Worm (Caenorhabditis elegans): ENCODE results near the gene F55C10.5.
A peak's percentile ranks its signal among the peaks of the same experiment; 100 is the strongest.

The F55C10.5 gene

DNA sequence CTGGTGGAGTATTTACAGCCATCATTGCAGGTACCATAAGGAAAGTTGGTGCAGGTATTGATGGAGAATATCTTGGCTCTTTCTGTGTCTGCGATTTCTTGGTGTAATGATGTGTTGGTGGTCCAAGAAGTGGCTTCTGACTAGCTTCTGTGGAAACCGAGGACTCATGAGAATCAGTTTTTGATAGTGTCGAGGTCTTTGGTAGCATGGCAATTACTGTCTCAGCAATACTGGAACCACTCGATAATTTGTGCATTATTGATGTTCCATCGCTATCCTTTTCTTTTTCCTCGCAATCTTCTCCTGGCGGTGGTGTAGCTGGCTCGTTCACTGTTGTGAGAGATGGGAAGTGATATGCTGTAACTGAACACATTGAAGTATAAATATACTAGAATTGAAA is 19.3 kb upstream of the F55C10.5 start:
- TF ChIP-seq aly-2 (tag; optimal IDR thresholded peaks at IDR 0.05), result no peak
- no peak for TF ChIP-seq ama-1 (optimal IDR thresholded peaks at IDR 0.05)
- no peak for TF ChIP-seq nfya-1 (tag; optimal IDR thresholded peaks at IDR 0.05; ENCODE audit: insufficient read depth)
- no peak for TF ChIP-seq nhr-11 (tag; optimal IDR thresholded peaks at IDR 0.05)
- TF ChIP-seq unc-62 (GFP tag; optimal IDR thresholded peaks at IDR 0.05), result no peak
- no peak for TF ChIP-seq ceh-28 (tag; optimal IDR thresholded peaks at IDR 0.05)
- no peak for TF ChIP-seq fkh-10 (GFP tag; optimal IDR thresholded peaks at IDR 0.05)
- no peak for TF ChIP-seq egl-27 (tag; optimal IDR thresholded peaks at IDR 0.05)
- no peak for TF ChIP-seq ztf-4 (tag; optimal IDR thresholded peaks at IDR 0.05)
- no peak for TF ChIP-seq nhr-28 (tag; optimal IDR thresholded peaks at IDR 0.05)
- no peak for TF ChIP-seq ceh-9 (tag; optimal IDR thresholded peaks at IDR 0.05)
- TF ChIP-seq nhr-12 (tag; optimal IDR thresholded peaks at IDR 0.05), result no peak
- TF ChIP-seq ZK546.5 (tag; optimal IDR thresholded peaks at IDR 0.05), result no peak
- TF ChIP-seq zag-1 (tag; optimal IDR thresholded peaks at IDR 0.05), result no peak

DNA sequence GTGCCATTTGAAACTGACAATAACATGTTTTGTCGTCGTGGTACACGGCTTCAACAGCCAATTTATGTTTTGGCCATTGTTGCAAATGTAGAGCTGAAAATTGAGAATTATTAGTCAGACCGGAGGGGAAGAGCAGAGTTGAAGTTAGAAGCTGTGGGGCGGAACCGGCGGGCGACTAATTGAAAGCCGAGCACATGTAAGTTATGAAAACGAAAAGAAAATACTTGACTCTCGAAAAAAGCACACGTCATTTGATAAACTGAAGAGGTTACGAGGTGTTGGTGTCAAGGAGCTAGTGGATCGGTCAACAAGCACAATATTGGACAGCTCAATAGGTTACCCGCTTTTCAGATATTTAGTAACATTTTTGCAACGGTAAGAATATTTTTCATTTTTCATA is 16.8 kb upstream of the F55C10.5 start, which contains the start of gene dop-5:
TSS of gene dop-5 (minus strand) at position 101 of the 400 bp plus-strand sequence.
- TF ChIP-seq fkh-2 (tag; optimal IDR thresholded peaks at IDR 0.05), result no peak
- no peak for TF ChIP-seq tbx-2 (tag; optimal IDR thresholded peaks at IDR 0.05)
- no peak for TF ChIP-seq ama-1 (optimal IDR thresholded peaks at IDR 0.05)
- TF ChIP-seq fos-1 (tag; optimal IDR thresholded peaks at IDR 0.05), result no peak
- TF ChIP-seq jun-1 (tag; optimal IDR thresholded peaks at IDR 0.05), result no peak
- TF ChIP-seq ztf-11 (tag; optimal IDR thresholded peaks at IDR 0.05), result no peak
- no peak for TF ChIP-seq unc-39 (tag; optimal IDR thresholded peaks at IDR 0.05)
- TF ChIP-seq nhr-28 (tag; optimal IDR thresholded peaks at IDR 0.05), result no peak

DNA sequence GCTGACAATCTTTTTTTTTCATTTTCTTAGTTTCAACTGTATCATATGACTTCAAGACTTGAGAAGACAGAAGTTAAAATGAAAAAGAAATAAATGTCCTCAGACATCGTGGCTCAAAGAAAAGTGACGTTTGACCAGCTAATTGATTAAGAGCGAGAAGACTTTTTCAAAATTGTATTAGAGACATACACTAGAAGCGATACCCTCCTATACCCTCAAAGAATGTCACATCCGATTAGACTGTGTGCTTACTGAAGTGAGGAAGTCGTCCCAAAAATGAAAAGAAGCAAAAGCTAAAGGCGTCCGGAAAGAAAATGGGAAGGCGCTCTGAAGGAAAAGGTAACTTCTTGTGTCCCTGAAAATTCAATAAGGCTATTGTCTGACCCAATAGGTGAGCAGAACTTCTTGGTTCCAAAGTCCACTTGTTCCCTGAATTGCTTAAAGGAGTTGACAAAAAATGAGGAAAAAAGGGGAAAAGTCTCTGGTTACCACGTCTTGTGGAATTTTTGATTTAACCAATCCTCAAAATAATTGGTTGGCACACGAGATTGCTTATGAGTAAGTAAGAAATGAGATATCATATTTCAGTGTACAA is 10.5 kb upstream of the F55C10.5 start:
- no peak for TF ChIP-seq nhr-25 (tag; optimal IDR thresholded peaks at IDR 0.05)
- TF ChIP-seq sea-2 (GFP tag; optimal IDR thresholded peaks at IDR 0.05), result no peak

DNA sequence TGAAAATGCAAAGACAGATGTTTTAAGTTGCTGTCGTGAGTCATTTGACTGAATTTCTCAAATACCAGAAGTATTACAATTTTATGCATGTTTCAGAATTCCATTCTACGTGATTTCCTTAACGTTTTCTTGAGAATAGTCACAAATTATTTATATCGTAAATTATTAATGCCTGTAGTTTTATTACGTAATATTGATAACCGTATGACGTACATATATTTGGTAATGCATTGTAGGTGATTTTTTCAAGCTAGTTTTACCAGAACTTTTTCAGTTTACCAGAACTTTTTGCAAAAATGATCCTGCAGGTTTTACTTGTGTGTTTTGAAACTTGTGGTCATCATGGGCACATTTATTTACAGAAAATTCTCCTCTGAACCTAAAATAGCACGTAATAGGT is 9.0 kb upstream of the F55C10.5 start:
- TF ChIP-seq nhr-67 (tag; optimal IDR thresholded peaks at IDR 0.05) (no peak), skn-1 (tag; optimal IDR thresholded peaks at IDR 0.05) (no peak), nhr-43 (tag; optimal IDR thresholded peaks at IDR 0.05; ENCODE audit: poor library complexity, severe bottlenecking) (no peak), nhr-28 (tag; optimal IDR thresholded peaks at IDR 0.05) (no peak), zag-1 (tag; optimal IDR thresholded peaks at IDR 0.05) (no peak), ceh-9 (tag; optimal IDR thresholded peaks at IDR 0.05) (no peak), ama-1 (optimal IDR thresholded peaks at IDR 0.05) (no peak), daf-12 (tag; optimal IDR thresholded peaks at IDR 0.05) (no peak), jun-1 (tag; optimal IDR thresholded peaks at IDR 0.05) (no peak), ZK546.5 (tag; optimal IDR thresholded peaks at IDR 0.05) (no peak), unc-39 (tag; optimal IDR thresholded peaks at IDR 0.05) (no peak), ztf-4 (tag; optimal IDR thresholded peaks at IDR 0.05) (no peak), R02D3.7 (tag; optimal IDR thresholded peaks at IDR 0.05) (no peak), ztf-11 (tag; optimal IDR thresholded peaks at IDR 0.05) (no peak), fkh-10 (GFP tag; optimal IDR thresholded peaks at IDR 0.05) (no peak), mdl-1 (tag; optimal IDR thresholded peaks at IDR 0.05) (no peak), tbx-2 (tag; optimal IDR thresholded peaks at IDR 0.05) (no peak)

DNA sequence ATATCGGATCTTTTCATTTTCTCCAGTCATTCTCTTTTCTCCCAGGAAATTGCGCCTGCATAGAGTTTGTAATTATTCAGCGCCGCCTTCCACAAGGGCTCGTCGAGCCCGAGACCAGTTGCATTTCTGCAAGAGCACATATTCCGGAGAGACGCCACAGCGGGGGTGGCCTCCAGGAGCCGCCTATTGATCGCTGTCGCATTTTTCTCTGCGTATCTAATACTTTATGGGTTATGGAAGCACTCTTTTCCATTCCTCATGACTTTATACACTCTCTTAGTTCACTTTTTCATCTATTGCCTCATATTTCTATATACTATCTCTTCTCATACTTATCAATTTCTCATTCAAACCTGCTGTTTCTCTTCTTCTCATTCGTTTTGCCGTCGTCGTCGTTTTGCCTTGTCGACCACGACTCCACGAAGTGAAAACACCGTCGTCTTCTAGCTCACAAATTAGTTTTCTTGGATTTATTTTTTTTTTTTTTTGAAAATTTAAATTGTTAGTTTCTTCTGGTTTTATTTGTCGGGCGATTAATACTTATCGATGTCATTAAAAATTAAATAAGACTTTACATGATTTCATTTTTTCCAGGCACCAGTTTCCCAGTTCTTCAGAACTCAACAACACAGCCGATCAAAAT is 7.6 kb upstream of the F55C10.5 start, which contains the start of gene cnb-1:
TSS of gene cnb-1 (plus strand) at position 593 of the 643 bp plus-strand sequence.
- TF ChIP-seq elt-2 (tag; optimal IDR thresholded peaks at IDR 0.05) (peak; percentile 45), daf-12 (tag; optimal IDR thresholded peaks at IDR 0.05) (no peak), nhr-237 (tag; optimal IDR thresholded peaks at IDR 0.05) (no peak), jun-1 (tag; optimal IDR thresholded peaks at IDR 0.05) (peak; percentile 23), nfya-1 (tag; optimal IDR thresholded peaks at IDR 0.05; ENCODE audit: insufficient read depth) (peak; percentile 77), zag-1 (tag; optimal IDR thresholded peaks at IDR 0.05) (no peak), nhr-43 (tag; optimal IDR thresholded peaks at IDR 0.05; ENCODE audit: poor library complexity, severe bottlenecking) (no peak), lin-39 (tag; optimal IDR thresholded peaks at IDR 0.05) (peak; percentile 79), pha-4 (tag; optimal IDR thresholded peaks at IDR 0.05) (peak; percentile 49), tbx-2 (tag; optimal IDR thresholded peaks at IDR 0.05) (peak; percentile 52), egl-5 (tag; optimal IDR thresholded peaks at IDR 0.05) (peak; percentile 8), ceh-28 (tag; optimal IDR thresholded peaks at IDR 0.05) (peak; percentile 77), hmg-11 (tag; optimal IDR thresholded peaks at IDR 0.05) (peak; percentile 96), skn-1 (tag; optimal IDR thresholded peaks at IDR 0.05) (peak; percentile 51), fkh-10 (GFP tag; optimal IDR thresholded peaks at IDR 0.05) (peak; percentile 18), pqm-1 (tag; optimal IDR thresholded peaks at IDR 0.05) (peak; percentile 28), lin-15B (tag; optimal IDR thresholded peaks at IDR 0.05) (peak; percentile 11), elt-3 (tag; optimal IDR thresholded peaks at IDR 0.05) (no peak), ztf-11 (tag; optimal IDR thresholded peaks at IDR 0.05) (no peak), nhr-23 (tag; optimal IDR thresholded peaks at IDR 0.05) (no peak), nhr-12 (tag; optimal IDR thresholded peaks at IDR 0.05) (no peak)
